Worm (Caenorhabditis elegans) whole organism, L3 larva: ENCODE data around the gene col-146.

ENCODE experiments used
- ZK546.5 ChIP-seq: sonication (generic microtip); optimal IDR thresholded peaks from 2 replicates; lab custom pipeline; 2017; ENCODE audit warnings: missing biosample characterization, missing genetic modification characterization
- elt-3 ChIP-seq, 3 experiments: fragments of 150-350 bp in 1 of 3; sonication (generic microtip) in 2 of 3; optimal IDR thresholded peaks; 2 replicates in 2 of 3; 4 replicates in 1 of 3; lab custom pipeline; 2014 to 2017; ENCODE audit warnings: missing biosample characterization in 3 of 3, missing genetic modification characterization in 3 of 3
- fkh-10 ChIP-seq: sonication (generic microtip); optimal IDR thresholded peaks from 2 replicates; lab custom pipeline; 2017; ENCODE audit warnings: missing biosample characterization, missing genetic modification reagents, missing genetic modification characterization
- fos-1 ChIP-seq: fragments of 150-350 bp; optimal IDR thresholded peaks from 2 replicates; lab custom pipeline; 2014; ENCODE audit warnings: missing biosample characterization, missing genetic modification characterization
- hmg-11 ChIP-seq: sonication (generic microtip); optimal IDR thresholded peaks from 2 replicates; lab custom pipeline; 2016; ENCODE audit warnings: missing genetic modification characterization, missing compliant biosample characterization
- nhr-11 ChIP-seq: fragments of 150-350 bp; optimal IDR thresholded peaks from 2 replicates; lab custom pipeline; 2014; ENCODE audit warnings: missing biosample characterization, missing genetic modification characterization
- nhr-12 ChIP-seq: fragments of 150-350 bp; optimal IDR thresholded peaks from 2 replicates; lab custom pipeline; 2014; ENCODE audit warnings: missing biosample characterization, missing genetic modification characterization
- nhr-76 ChIP-seq: fragments of 150-350 bp; sonication (generic microtip); optimal IDR thresholded peaks from 5 replicates; lab custom pipeline; 2014; ENCODE audit warnings: missing biosample characterization, missing genetic modification characterization
- skn-1 ChIP-seq: fragments of 150-350 bp; optimal IDR thresholded peaks from 2 replicates; lab custom pipeline; 2014; ENCODE audit warnings: missing biosample characterization, missing genetic modification characterization

DNA sequence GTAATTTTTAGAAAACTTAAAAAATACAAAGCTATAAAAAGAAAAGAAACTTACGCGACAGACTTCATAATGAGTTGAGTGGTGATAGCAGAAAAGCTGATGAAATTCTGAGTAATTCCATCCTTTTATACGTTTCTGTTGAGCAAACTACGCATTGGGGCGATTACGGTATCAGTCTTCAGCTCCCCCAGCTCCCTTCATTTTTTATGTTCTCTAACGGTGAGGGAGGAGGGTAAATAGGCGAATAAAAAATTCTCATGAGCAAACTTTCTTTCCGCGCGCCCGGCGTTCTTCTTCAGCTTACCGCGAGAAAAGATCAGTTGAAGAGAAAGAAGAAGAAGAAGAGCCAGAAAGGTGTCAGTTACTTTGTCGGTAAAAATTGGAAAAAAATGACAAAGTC lies 10.8 kb upstream of the col-146 start, which contains the start of gene idpc-7:
- TF ChIP-seq skn-1 (tag; lab: Kevin White, UChicago) (no peak), nhr-11 (no peak), ZK546.5 (tag; lab: Kevin White, UChicago) (no peak), fos-1 (tag; lab: Kevin White, UChicago) (no peak), fkh-10 (GFP tag; lab: Kevin White, UChicago) (no peak), nhr-12 (tag; lab: Kevin White, UChicago) (no peak), hmg-11 (no peak), elt-3 (tag; optimal IDR thresholded peaks at IDR 0.05; lab: Kevin White, UChicago) (no peak), nhr-76 (tag; lab: Kevin White, UChicago) (no peak)
